Fruit fly (Drosophila melanogaster): ENCODE data around the gene CG32085.
A peak's percentile ranks its signal among the peaks of the same experiment; 100 is the strongest.

The CG32085 gene

DNA sequence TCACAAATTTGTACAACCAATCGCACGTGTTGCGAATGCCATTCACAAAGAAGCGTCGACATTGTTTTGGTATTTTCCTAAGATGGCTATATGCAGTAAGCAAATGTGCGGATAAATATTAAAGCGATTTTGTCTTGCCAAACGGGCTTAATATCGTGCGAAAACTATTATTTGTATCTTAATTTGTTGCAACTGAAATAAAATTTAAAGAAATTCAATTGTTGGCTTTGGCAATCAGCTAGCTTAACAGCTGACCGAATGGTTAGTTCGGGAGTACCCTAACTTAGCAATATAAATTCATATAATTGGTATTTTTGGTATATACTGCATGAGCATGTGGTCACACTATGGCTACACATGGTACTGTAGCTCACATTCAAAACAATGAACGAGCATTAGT is 31.7 kb downstream of the CG32085 start, which contains the start of the genes RIOK1 and Polr3H (continued):
- TF ChIP-seq Hsf (GFP tag; optimal IDR thresholded peaks at IDR 0.05), result peak; percentile 85
- no peak for TF ChIP-seq hb (GFP tag; IDR thresholded peaks at IDR 0.05; ENCODE audit: partially characterized antibody)
- no peak for TF ChIP-seq tll (GFP tag; optimal IDR thresholded peaks at IDR 0.05)
- no peak for TF ChIP-seq odd (GFP tag; optimal IDR thresholded peaks at IDR 0.05)
- peak; percentile 81 for TF ChIP-seq chn (GFP tag; optimal IDR thresholded peaks at IDR 0.05)
- TF ChIP-seq ap (GFP tag; IDR thresholded peaks at IDR 0.05), result peak; percentile 42; the same call in 1 of the 2 replicates
- TF ChIP-seq Adf1 (GFP tag; IDR thresholded peaks at IDR 0.05), result peak; percentile 41; the same call in 1 of the 2 replicates
- no peak for TF ChIP-seq ac (GFP tag; optimal IDR thresholded peaks at IDR 0.05)
- no peak for TF ChIP-seq Bgb (GFP tag; IDR thresholded peaks at IDR 0.05; ENCODE audit: partially characterized antibody)
- peak; percentile 99 for TF ChIP-seq Max (GFP tag; optimal IDR thresholded peaks at IDR 0.05)
- no peak for TF ChIP-seq hkb (optimal IDR thresholded peaks at IDR 0.05)
- peak; percentile 77 for TF ChIP-seq hkb (GFP tag; IDR thresholded peaks at IDR 0.05)
- TF ChIP-seq exex (tag; optimal IDR thresholded peaks at IDR 0.05), result no peak
- peak; percentile 52 for TF ChIP-seq Dad (GFP tag; optimal IDR thresholded peaks at IDR 0.05)
- peak in 1 of 3 experiments; percentile 65 for TF ChIP-seq lola (GFP tag; optimal IDR thresholded peaks at IDR 0.05)
- TF ChIP-seq CG2202 (tag; optimal IDR thresholded peaks at IDR 0.05), result peak; percentile 14
- no peak for TF ChIP-seq MTF-1 (GFP tag; optimal IDR thresholded peaks at IDR 0.05; ENCODE audit: borderline replicate concordance)
- peak; percentile 65 for TF ChIP-seq CG13123 (GFP tag; optimal IDR thresholded peaks at IDR 0.05)
- no peak for TF ChIP-seq kni (GFP tag; optimal IDR thresholded peaks at IDR 0.05)
- TF ChIP-seq CG8478 (optimal IDR thresholded peaks at IDR 0.05), result no peak
- peak; percentile 63 for TF ChIP-seq Lhr (GFP tag; optimal IDR thresholded peaks at IDR 0.05)
- TF ChIP-seq oc (tag; optimal IDR thresholded peaks at IDR 0.05), result no peak
- TF ChIP-seq Nf-YA (GFP tag; IDR thresholded peaks at IDR 0.05), result no peak
- no peak for TF ChIP-seq CG10959 (GFP tag; IDR thresholded peaks at IDR 0.05)
- TF ChIP-seq peb (GFP tag; IDR thresholded peaks at IDR 0.05), result 0 out of 2 replicates have a peak, but pooled peaks have one; percentile 28
- TF ChIP-seq sqz (GFP tag; optimal IDR thresholded peaks at IDR 0.05), result no peak
- peak; percentile 70 for TF ChIP-seq trem (tag; optimal IDR thresholded peaks at IDR 0.05)
- TF ChIP-seq ERR (GFP tag; optimal IDR thresholded peaks at IDR 0.05), result peak; percentile 56
- TF ChIP-seq CG8388 (GFP tag; optimal IDR thresholded peaks at IDR 0.05), result peak; percentile 48
- TF ChIP-seq CG14441 (GFP tag; IDR thresholded peaks at IDR 0.05), result 0 out of 2 replicates have a peak, but pooled peaks have one; percentile 69
- TF ChIP-seq CG4820 (GFP tag; optimal IDR thresholded peaks at IDR 0.05), result peak; percentile 71
- TF ChIP-seq CG4328 (GFP tag; optimal IDR thresholded peaks at IDR 0.05), result no peak
- peak; percentile 46; the same call in 1 of the 2 replicates for TF ChIP-seq Drgx (GFP tag; IDR thresholded peaks at IDR 0.05)
- no peak for TF ChIP-seq Hr78 (GFP tag; optimal IDR thresholded peaks at IDR 0.05)
- peak; percentile 88 for TF ChIP-seq MBD-R2 (GFP tag; IDR thresholded peaks at IDR 0.05)
- TF ChIP-seq cwo (GFP tag; optimal IDR thresholded peaks at IDR 0.05), result peak; percentile 82
- TF ChIP-seq CG13296 (GFP tag; optimal IDR thresholded peaks at IDR 0.05), result no peak
- TF ChIP-seq CG12219 (GFP tag; optimal IDR thresholded peaks at IDR 0.05), result no peak
- TF ChIP-seq lab (GFP tag; optimal IDR thresholded peaks at IDR 0.05), result no peak
- peak; percentile 11; the same call in 1 of the 2 replicates for TF ChIP-seq CG32767 (GFP tag; IDR thresholded peaks at IDR 0.05)
- TF ChIP-seq schlank (tag; optimal IDR thresholded peaks at IDR 0.05), result no peak
- TF ChIP-seq CG3838 (GFP tag; optimal IDR thresholded peaks at IDR 0.05), result peak; percentile 34
- no peak for TF ChIP-seq Dip2 (GFP tag; IDR thresholded peaks at IDR 0.05)
- TF ChIP-seq cas (GFP tag; IDR thresholded peaks at IDR 0.05), result 0 out of 2 replicates have a peak, but pooled peaks have one; percentile 31
- no peak for TF ChIP-seq gt (GFP tag; IDR thresholded peaks at IDR 0.05)
- TF ChIP-seq croc (GFP tag; conservative IDR thresholded peaks at IDR 0.05), result no peak
- TF ChIP-seq HmgZ (tag; optimal IDR thresholded peaks at IDR 0.05), result peak; percentile 74
- TF ChIP-seq Scr (GFP tag; IDR thresholded peaks at IDR 0.05; ENCODE audit: partially characterized antibody), result peak; percentile 34; the same call in 1 of the 2 replicates
- TF ChIP-seq HLH3B (GFP tag; IDR thresholded peaks at IDR 0.05), result peak; percentile 49; the same call in 1 of the 2 replicates
- peak; percentile 24 for TF ChIP-seq repo (GFP tag; optimal IDR thresholded peaks at IDR 0.05)

Data from whole organism, embryonic.